Worm (Caenorhabditis elegans) whole organism, early embryonic: ENCODE data around the gene D1046.18.

Experiments used
- B0310.2 ChIP-seq: sonication (generic microtip); optimal IDR thresholded peaks from 2 replicates; lab custom pipeline; 2016; ENCODE audit warnings: mild to moderate bottlenecking, missing genetic modification characterization, missing compliant biosample characterization
- F13C5.2 ChIP-seq: sonication (generic microtip); optimal IDR thresholded peaks from 2 replicates; lab custom pipeline; 2017; ENCODE audit warnings: mild to moderate bottlenecking, missing genetic modification characterization, inconsistent platforms, missing compliant biosample characterization
- aly-1 ChIP-seq: sonication (generic microtip); optimal IDR thresholded peaks from 2 replicates; lab custom pipeline; 2016; ENCODE audit warnings: missing genetic modification characterization, missing compliant biosample characterization
- ama-1 ChIP-seq: fragments of 150-350 bp; optimal IDR thresholded peaks from 2 replicates; lab custom pipeline; 2014
- ceh-13 ChIP-seq: fragments of 200-800 bp; sonication (Bioruptor generic); optimal IDR thresholded peaks from 2 replicates; lab custom pipeline; 2018; ENCODE audit warnings: mild to moderate bottlenecking, missing genetic modification characterization, missing compliant biosample characterization
- ceh-36 ChIP-seq: sonication (generic microtip); optimal IDR thresholded peaks from 2 replicates; lab custom pipeline; 2016; ENCODE audit warnings: missing genetic modification characterization, inconsistent platforms, missing compliant biosample characterization
- ets-7 ChIP-seq: sonication (generic microtip); optimal IDR thresholded peaks from 2 replicates; lab custom pipeline; 2016; ENCODE audit warnings: missing genotype, missing genetic modification characterization, missing compliant biosample characterization
- flt-1 ChIP-seq: fragments of 200-800 bp; sonication (Bioruptor generic); IDR thresholded peaks from 2 replicates; pipeline ENCODE4 v1.3.6; 2022; ENCODE audit warnings: missing genetic modification characterization, missing compliant biosample characterization
- hmbx-1 ChIP-seq: sonication (generic microtip); optimal IDR thresholded peaks from 2 replicates; lab custom pipeline; 2016; ENCODE audit warnings: mild to moderate bottlenecking, missing genetic modification characterization, missing compliant biosample characterization
- hmg-4 ChIP-seq: fragments of 200-800 bp; sonication (Bioruptor generic); optimal IDR thresholded peaks from 2 replicates; lab custom pipeline; 2018; ENCODE audit warnings: mild to moderate bottlenecking, missing genetic modification characterization, missing compliant biosample characterization
- hnd-1 ChIP-seq: sonication (generic microtip); optimal IDR thresholded peaks from 2 replicates; lab custom pipeline; 2016; ENCODE audit warnings: missing genetic modification characterization, missing compliant biosample characterization
- pes-1 ChIP-seq: fragments of 200-800 bp; sonication (Bioruptor generic); IDR thresholded peaks from 2 replicates; pipeline ENCODE4 v1.3.6; 2022; ENCODE audit warnings: missing genetic modification reagents, missing genetic modification characterization, missing compliant biosample characterization
- scrt-1 ChIP-seq: fragments of 200-800 bp; sonication (Bioruptor generic); IDR thresholded peaks from 2 replicates; pipeline ENCODE4 v1.3.6; 2022; ENCODE audit warnings: missing genetic modification characterization, missing compliant biosample characterization
- sea-1 ChIP-seq: fragments of 200-800 bp; sonication (Bioruptor generic); conservative IDR thresholded peaks from 2 replicates; pipeline ENCODE4 v1.3.6; 2022; ENCODE audit warnings: missing genetic modification characterization, missing compliant biosample characterization
- tbx-11 ChIP-seq: fragments of 200-800 bp; sonication (Bioruptor generic); IDR thresholded peaks from 2 replicates; pipeline ENCODE4 v1.3.6; 2022; ENCODE audit warnings: missing genetic modification characterization, missing compliant biosample characterization
- tbx-37 ChIP-seq: fragments of 200-800 bp; sonication (Bioruptor generic); conservative IDR thresholded peaks from 2 replicates; pipeline ENCODE4 v1.3.6; 2022; ENCODE audit warnings: missing genetic modification reagents, missing genetic modification characterization, missing compliant biosample characterization
- tra-4 ChIP-seq: sonication (generic microtip); optimal IDR thresholded peaks from 2 replicates; lab custom pipeline; 2017; ENCODE audit warnings: missing genetic modification characterization, missing compliant biosample characterization

D1046.18 gene

ce11 chrIV:8943430-8943829 lies 13.4 kb downstream of the D1046.18 start:
- TF ChIP-seq flt-1 (GFP tag; lab: Robert Waterston, UW) (no peak), B0310.2 (no peak), pes-1 (no peak), tbx-11 (GFP tag; lab: Robert Waterston, UW) (no peak), sea-1 (GFP tag; lab: Robert Waterston, UW) (no peak), ama-1 (no peak), scrt-1 (GFP tag; lab: Robert Waterston, UW) (no peak), ceh-13 (no peak), hmg-4 (GFP tag; lab: Kevin White, UChicago) (no peak), hmbx-1 (no peak), tbx-37 (GFP tag; lab: Robert Waterston, UW) (no peak), ets-7 (no peak), hnd-1 (tag; lab: Kevin White, UChicago) (no peak), aly-1 (tag; lab: Kevin White, UChicago) (no peak), F13C5.2 (no peak), tra-4 (tag; lab: Kevin White, UChicago) (no peak), ceh-36 (no peak)

DNA sequence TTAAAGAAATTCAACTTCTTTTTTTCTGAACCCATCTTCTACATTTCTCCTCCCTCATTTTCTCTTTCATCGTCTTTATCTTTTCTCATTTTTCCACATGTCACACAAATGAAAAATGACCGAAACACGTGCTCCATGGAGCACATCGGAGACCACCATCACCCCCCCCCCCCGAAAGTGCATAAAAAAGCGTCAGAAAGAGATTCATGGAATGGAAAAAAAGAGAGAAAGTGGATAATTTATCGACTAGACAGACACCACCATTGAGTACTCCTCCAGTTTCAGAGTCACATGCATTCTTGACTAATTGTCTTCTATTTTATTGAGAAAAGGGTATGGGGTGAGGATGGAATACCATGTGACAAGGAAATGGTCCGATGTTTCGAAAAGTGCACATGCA lies 17.1 kb downstream of the D1046.18 start:
- TF ChIP-seq tbx-11 (GFP tag; lab: Robert Waterston, UW), result no peak
- TF ChIP-seq pes-1, result no peak
- no peak for TF ChIP-seq hmg-4 (GFP tag; lab: Kevin White, UChicago)
- TF ChIP-seq hnd-1 (tag; lab: Kevin White, UChicago), result no peak
- no peak for TF ChIP-seq flt-1 (GFP tag; lab: Robert Waterston, UW)
- TF ChIP-seq B0310.2, result no peak
- TF ChIP-seq ceh-36, result no peak
- no peak for TF ChIP-seq tra-4 (tag; lab: Kevin White, UChicago)
- no peak for TF ChIP-seq F13C5.2

DNA sequence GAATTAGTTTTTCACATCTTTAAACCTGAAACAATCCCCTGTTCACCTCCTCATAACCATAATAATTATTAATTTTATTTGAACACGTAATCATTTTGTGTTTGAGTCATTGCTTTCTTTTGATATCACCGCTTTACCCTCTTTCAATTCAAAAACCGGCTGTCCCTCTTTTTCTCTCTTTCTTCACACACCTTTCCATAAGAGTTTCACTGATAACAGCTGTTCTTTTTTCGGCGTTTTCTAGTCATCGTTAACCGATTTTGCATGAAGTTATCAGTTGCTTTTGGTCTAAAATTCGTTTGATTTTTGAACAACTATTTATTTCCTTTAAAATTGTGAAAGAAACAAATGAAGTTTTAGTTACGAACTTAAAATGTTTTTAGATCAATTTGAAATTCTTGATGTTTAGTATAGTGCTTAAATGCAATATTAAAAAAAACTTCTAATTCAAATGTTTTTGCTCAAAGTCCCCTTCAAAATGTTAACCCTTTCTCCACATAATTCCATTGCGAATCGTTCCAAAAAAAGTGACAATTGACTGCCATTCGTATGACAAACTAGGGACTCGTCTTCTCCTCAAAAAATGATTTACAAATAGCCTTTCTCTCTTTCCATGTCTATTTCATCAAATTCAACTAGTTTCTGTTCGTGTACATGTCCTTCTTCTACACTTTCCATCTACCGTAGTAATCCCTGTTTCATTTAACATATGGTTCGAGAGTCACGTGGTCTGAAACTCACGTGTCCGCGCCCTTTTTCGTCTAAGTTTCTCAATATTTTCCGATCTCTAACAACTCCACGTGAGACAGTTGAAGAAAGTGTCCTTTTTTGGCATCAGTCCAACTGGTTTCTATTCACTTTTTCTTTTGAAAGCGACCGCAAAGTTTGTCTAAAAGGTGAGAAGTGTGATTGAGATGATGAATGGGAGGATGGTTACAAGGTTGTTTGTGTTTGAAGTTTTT lies 19.3 kb downstream of the D1046.18 start:
- TF ChIP-seq ceh-36, result no peak
- TF ChIP-seq hmg-4 (GFP tag; lab: Kevin White, UChicago), result no peak
- no peak for TF ChIP-seq aly-1 (tag; lab: Kevin White, UChicago)
- TF ChIP-seq scrt-1 (GFP tag; lab: Robert Waterston, UW), result no peak
- no peak for TF ChIP-seq flt-1 (GFP tag; lab: Robert Waterston, UW)
- no peak for TF ChIP-seq tbx-37 (GFP tag; lab: Robert Waterston, UW)
- no peak for TF ChIP-seq hnd-1 (tag; lab: Kevin White, UChicago)
- TF ChIP-seq ets-7, result no peak
- no peak for TF ChIP-seq tbx-11 (GFP tag; lab: Robert Waterston, UW)
- TF ChIP-seq B0310.2, result no peak
- TF ChIP-seq tra-4 (tag; lab: Kevin White, UChicago), result no peak
- TF ChIP-seq F13C5.2, result no peak
- no peak for TF ChIP-seq hmbx-1
- no peak for TF ChIP-seq ama-1
- TF ChIP-seq sea-1 (GFP tag; lab: Robert Waterston, UW), result no peak
- TF ChIP-seq pes-1, result no peak
- no peak for TF ChIP-seq ceh-13

ce11 chrIV:8951953-8952567 lies 22.0 kb downstream of the D1046.18 start:
- TF ChIP-seq ceh-13, result no peak
- TF ChIP-seq flt-1 (GFP tag; lab: Robert Waterston, UW), result no peak
- TF ChIP-seq tbx-37 (GFP tag; lab: Robert Waterston, UW), result no peak
- no peak for TF ChIP-seq F13C5.2
- no peak for TF ChIP-seq B0310.2
- no peak for TF ChIP-seq pes-1
- no peak for TF ChIP-seq hnd-1 (tag; lab: Kevin White, UChicago)
- no peak for TF ChIP-seq sea-1 (GFP tag; lab: Robert Waterston, UW)
- TF ChIP-seq ama-1, result no peak

DNA sequence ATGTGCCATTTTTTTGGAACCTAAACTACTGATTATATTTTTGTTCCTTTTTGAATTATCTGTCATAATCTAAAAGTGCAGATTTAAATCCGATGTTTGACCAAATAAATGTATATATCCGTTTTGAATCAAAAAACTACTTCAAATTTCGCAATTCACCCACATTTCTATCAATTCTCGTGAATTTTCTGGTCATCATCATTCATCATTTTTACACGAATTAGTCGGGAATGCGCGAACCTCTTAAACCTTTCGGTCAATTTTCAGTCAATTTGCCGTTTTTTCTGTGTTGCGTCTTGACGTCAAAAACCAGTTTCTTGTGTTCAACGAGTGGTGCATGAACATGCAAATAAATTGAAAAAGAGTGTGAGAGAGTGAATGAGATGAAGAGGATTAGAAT lies 24.1 kb downstream of the D1046.18 start:
- TF ChIP-seq B0310.2 (no peak), tra-4 (tag; lab: Kevin White, UChicago) (no peak), sea-1 (GFP tag; lab: Robert Waterston, UW) (no peak), hmbx-1 (no peak), flt-1 (GFP tag; lab: Robert Waterston, UW) (no peak), tbx-11 (GFP tag; lab: Robert Waterston, UW) (no peak), aly-1 (tag; lab: Kevin White, UChicago) (no peak), pes-1 (no peak), hmg-4 (GFP tag; lab: Kevin White, UChicago) (no peak), F13C5.2 (no peak), ceh-13 (no peak), hnd-1 (tag; lab: Kevin White, UChicago) (no peak), ets-7 (no peak), scrt-1 (GFP tag; lab: Robert Waterston, UW) (no peak), ceh-36 (no peak), ama-1 (no peak), tbx-37 (GFP tag; lab: Robert Waterston, UW) (no peak)

DNA sequence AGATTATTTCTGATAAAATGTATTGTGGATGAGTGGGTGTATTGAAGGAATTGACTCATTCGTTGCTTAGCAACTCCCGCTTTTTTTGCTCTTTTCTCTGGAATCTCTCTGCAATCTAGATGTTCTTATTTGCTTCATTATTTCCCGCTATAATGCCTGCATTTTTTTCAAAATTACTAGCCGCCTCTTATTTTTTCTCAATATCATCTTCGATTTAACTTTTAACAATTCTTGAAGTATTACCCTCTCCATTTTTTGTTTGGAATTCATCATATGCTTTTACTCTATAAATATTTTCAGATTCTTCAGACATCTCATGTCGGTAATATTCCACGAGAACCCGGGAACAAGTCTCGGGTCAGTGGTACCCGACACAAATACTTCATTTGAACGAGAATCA lies 26.1 kb downstream of the D1046.18 start, which contains the start of gene tpra-1:
TSS of gene tpra-1 (plus strand) at position 301 of the 400 bp plus-strand sequence.
- no peak for TF ChIP-seq tra-4 (tag; lab: Kevin White, UChicago)
- TF ChIP-seq scrt-1 (GFP tag; lab: Robert Waterston, UW), result no peak
- TF ChIP-seq hmg-4 (GFP tag; lab: Kevin White, UChicago), result no peak
- no peak for TF ChIP-seq tbx-11 (GFP tag; lab: Robert Waterston, UW)
- TF ChIP-seq B0310.2, result no peak
- TF ChIP-seq tbx-37 (GFP tag; lab: Robert Waterston, UW), result no peak
- no peak for TF ChIP-seq aly-1 (tag; lab: Kevin White, UChicago)
- TF ChIP-seq ceh-36, result no peak
- no peak for TF ChIP-seq hmbx-1
- TF ChIP-seq flt-1 (GFP tag; lab: Robert Waterston, UW), result no peak

DNA sequence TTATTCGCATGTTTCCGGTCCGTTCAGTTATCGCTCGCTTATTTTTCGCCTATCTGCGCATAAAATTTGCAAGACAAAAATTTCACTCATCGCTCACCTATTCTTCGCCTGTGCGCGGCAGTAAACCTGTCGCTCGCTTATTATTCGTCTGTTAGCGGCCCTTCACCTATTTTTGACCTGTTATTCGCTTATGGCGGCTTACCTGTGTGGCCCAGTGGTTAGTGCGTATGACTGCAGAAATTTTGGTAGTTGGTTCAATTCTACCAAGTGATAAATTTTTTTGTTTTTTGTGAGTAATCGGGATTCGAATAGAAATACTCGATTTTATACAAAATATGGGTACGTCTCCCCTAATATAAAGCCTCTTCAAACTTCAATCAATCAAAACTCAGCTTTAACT lies 34.0 kb downstream of the D1046.18 start:
- TF ChIP-seq scrt-1 (GFP tag; lab: Robert Waterston, UW) (peak; percentile 86), flt-1 (GFP tag; lab: Robert Waterston, UW) (peak; percentile 87), tbx-37 (GFP tag; lab: Robert Waterston, UW) (peak; percentile 78), pes-1 (peak; percentile 92), tbx-11 (GFP tag; lab: Robert Waterston, UW) (peak; percentile 82), sea-1 (GFP tag; lab: Robert Waterston, UW) (peak; percentile 84)
